Worm (Caenorhabditis elegans): ENCODE results near the gene Y75B7AL.2.

The Y75B7AL.2 gene

DNA sequence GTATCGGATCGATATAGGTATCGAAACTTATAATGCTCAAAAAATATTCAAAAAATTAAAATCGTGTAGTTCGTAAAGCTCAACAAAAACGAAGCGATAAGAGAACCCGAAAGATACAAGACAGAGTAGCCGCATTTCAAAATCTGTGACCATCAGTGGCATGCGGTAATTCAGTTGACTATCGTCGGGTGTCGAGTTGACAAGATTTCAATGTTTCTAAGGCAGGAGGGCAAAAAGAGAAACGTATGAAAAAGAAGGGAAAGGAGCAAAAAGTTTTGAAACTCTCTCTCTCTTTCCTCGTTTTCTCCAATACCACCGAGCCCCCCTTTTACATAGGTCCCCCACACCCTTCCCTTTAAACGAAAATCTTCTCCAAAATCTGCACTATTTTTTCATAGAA is 36.2 kb downstream of the Y75B7AL.2 start:
- TF ChIP-seq aly-1 (tag; optimal IDR thresholded peaks at IDR 0.05) (no peak), B0310.2 (tag; optimal IDR thresholded peaks at IDR 0.05) (no peak), hnd-1 (tag; optimal IDR thresholded peaks at IDR 0.05) (no peak), F13C5.2 (tag; optimal IDR thresholded peaks at IDR 0.05) (no peak), ets-7 (tag; optimal IDR thresholded peaks at IDR 0.05) (no peak), tbx-37 (GFP tag; conservative IDR thresholded peaks at IDR 0.05) (no peak), tbx-11 (GFP tag; IDR thresholded peaks at IDR 0.05) (no peak), flt-1 (GFP tag; IDR thresholded peaks at IDR 0.05) (no peak)

DNA sequence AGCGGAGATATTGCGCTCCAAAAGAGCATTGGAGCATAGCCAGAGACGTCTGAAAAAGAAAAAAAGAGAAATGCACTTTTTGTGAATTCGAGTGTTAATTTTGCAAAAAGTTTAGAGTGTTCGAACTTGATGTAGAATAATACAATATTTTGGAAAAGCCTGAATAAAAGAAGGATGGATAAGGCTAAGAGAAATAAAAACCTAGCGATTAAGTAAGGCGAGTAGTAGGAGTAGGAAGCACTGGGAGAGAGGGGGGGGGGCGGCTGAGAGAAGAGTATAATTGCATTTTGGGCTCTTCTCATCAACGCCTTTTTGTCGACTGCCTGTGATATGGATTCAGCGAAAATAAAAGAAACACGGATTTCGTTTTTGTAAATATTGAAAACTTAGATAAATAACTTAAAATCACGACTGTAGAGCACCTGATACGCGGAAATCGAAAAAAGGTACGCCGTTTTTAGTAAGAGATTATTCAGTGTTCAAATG is 40.0 kb downstream of the Y75B7AL.2 start, which contains the start of gene F16B3.3:
TSS of gene F16B3.3 (minus strand) at position 51 of the 486 bp plus-strand sequence.
- TF ChIP-seq tbx-37 (GFP tag; conservative IDR thresholded peaks at IDR 0.05), result no peak
- no peak for TF ChIP-seq tra-4 (tag; optimal IDR thresholded peaks at IDR 0.05)
- no peak for TF ChIP-seq B0310.2 (tag; optimal IDR thresholded peaks at IDR 0.05)
- no peak for TF ChIP-seq F13C5.2 (tag; optimal IDR thresholded peaks at IDR 0.05)
- TF ChIP-seq hmg-4 (GFP tag; optimal IDR thresholded peaks at IDR 0.05), result no peak
- no peak for TF ChIP-seq hmbx-1 (tag; optimal IDR thresholded peaks at IDR 0.05)
- no peak for TF ChIP-seq hnd-1 (tag; optimal IDR thresholded peaks at IDR 0.05)
- no peak for TF ChIP-seq scrt-1 (GFP tag; IDR thresholded peaks at IDR 0.05)
- TF ChIP-seq sea-1 (GFP tag; conservative IDR thresholded peaks at IDR 0.05), result no peak
- no peak for TF ChIP-seq ceh-36 (tag; optimal IDR thresholded peaks at IDR 0.05)
- no peak for TF ChIP-seq tbx-11 (GFP tag; IDR thresholded peaks at IDR 0.05)
- no peak for TF ChIP-seq flt-1 (GFP tag; IDR thresholded peaks at IDR 0.05)
- no peak for TF ChIP-seq ama-1 (optimal IDR thresholded peaks at IDR 0.05)
- TF ChIP-seq aly-1 (tag; optimal IDR thresholded peaks at IDR 0.05), result no peak
- TF ChIP-seq ceh-13 (GFP tag; optimal IDR thresholded peaks at IDR 0.05), result no peak

DNA sequence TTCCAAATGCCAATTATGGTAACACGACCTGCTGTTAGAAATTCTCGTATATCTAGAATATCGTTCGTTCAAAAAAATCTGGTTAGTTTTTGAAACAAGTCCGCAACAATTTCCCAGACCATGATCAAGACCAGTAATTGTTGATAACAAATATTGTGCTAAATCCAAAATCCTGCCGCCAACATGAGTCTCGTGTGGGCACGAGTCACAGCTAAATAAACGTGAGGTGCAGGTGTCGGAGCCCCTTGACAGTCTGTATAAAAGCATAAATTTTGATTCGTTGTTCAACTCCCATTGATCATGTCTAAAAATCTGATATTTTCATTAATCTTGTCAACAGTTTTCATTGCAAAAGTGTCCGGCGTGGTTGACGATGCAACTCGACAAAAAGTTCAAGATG is 43.1 kb downstream of the Y75B7AL.2 start, which contains the start of gene F16B3.2:
TSS of gene F16B3.2 (plus strand) at position 301 of the 400 bp plus-strand sequence.
- TF ChIP-seq ama-1 (optimal IDR thresholded peaks at IDR 0.05) (no peak), ets-7 (tag; optimal IDR thresholded peaks at IDR 0.05) (no peak), sea-1 (GFP tag; conservative IDR thresholded peaks at IDR 0.05) (no peak)

DNA sequence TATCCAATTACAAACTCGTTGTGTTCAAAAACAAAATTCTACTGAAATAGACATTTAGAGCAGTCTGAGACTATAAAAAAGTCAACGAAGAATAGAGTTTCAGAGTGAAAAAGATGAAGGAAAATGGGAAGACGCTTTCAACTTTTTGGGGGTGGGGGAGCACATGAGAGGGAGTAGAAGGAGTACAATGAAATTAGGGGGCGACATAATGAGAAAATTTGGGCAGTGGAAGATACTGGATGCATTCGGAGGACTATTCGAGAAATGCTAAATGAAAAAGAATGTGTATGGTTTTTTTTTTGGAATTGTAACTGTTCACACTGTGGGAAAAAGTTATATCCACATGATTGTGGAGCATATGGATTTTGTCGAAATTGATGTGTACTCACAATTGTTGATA is 44.7 kb downstream of the Y75B7AL.2 start:
- TF ChIP-seq flt-1 (GFP tag; IDR thresholded peaks at IDR 0.05), result no peak
- no peak for TF ChIP-seq B0310.2 (tag; optimal IDR thresholded peaks at IDR 0.05)
- TF ChIP-seq pes-1 (GFP tag; IDR thresholded peaks at IDR 0.05), result no peak
- TF ChIP-seq scrt-1 (GFP tag; IDR thresholded peaks at IDR 0.05), result no peak
- TF ChIP-seq aly-1 (tag; optimal IDR thresholded peaks at IDR 0.05), result no peak
- TF ChIP-seq tbx-37 (GFP tag; conservative IDR thresholded peaks at IDR 0.05), result no peak
- TF ChIP-seq hmg-4 (GFP tag; optimal IDR thresholded peaks at IDR 0.05), result no peak
- TF ChIP-seq ets-7 (tag; optimal IDR thresholded peaks at IDR 0.05), result no peak
- no peak for TF ChIP-seq sea-1 (GFP tag; conservative IDR thresholded peaks at IDR 0.05)
- no peak for TF ChIP-seq F13C5.2 (tag; optimal IDR thresholded peaks at IDR 0.05)

DNA sequence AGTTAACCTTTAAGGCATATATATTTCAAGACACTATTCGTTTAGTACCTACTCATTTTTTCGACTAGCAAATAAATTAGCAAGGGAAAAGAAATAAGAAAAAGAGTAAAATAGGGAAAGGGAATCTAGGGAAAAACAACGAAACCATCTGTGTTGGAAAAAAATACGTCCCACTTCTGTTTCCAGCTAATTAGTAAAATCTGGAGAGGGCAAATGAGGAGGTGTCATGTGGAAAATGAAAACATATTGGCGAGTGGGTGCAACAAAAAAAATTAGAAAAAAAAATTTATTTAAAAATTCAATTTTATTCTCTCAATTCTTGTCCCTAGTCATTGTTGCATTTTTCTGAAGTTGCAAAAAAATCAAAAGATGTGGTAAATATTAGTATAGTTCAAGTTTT is 50.2 kb downstream of the Y75B7AL.2 start:
- TF ChIP-seq hnd-1 (tag; optimal IDR thresholded peaks at IDR 0.05) (no peak), ceh-13 (GFP tag; optimal IDR thresholded peaks at IDR 0.05) (no peak), sea-1 (GFP tag; conservative IDR thresholded peaks at IDR 0.05) (no peak), F13C5.2 (tag; optimal IDR thresholded peaks at IDR 0.05) (no peak), hmg-4 (GFP tag; optimal IDR thresholded peaks at IDR 0.05) (no peak), pes-1 (GFP tag; IDR thresholded peaks at IDR 0.05) (no peak), ets-7 (tag; optimal IDR thresholded peaks at IDR 0.05) (no peak), flt-1 (GFP tag; IDR thresholded peaks at IDR 0.05) (no peak), hmbx-1 (tag; optimal IDR thresholded peaks at IDR 0.05) (no peak), ama-1 (optimal IDR thresholded peaks at IDR 0.05) (no peak), tbx-11 (GFP tag; IDR thresholded peaks at IDR 0.05) (no peak), ceh-36 (tag; optimal IDR thresholded peaks at IDR 0.05) (no peak), scrt-1 (GFP tag; IDR thresholded peaks at IDR 0.05) (no peak), aly-1 (tag; optimal IDR thresholded peaks at IDR 0.05) (no peak), tra-4 (tag; optimal IDR thresholded peaks at IDR 0.05) (no peak), tbx-37 (GFP tag; conservative IDR thresholded peaks at IDR 0.05) (no peak), B0310.2 (tag; optimal IDR thresholded peaks at IDR 0.05) (no peak)

DNA sequence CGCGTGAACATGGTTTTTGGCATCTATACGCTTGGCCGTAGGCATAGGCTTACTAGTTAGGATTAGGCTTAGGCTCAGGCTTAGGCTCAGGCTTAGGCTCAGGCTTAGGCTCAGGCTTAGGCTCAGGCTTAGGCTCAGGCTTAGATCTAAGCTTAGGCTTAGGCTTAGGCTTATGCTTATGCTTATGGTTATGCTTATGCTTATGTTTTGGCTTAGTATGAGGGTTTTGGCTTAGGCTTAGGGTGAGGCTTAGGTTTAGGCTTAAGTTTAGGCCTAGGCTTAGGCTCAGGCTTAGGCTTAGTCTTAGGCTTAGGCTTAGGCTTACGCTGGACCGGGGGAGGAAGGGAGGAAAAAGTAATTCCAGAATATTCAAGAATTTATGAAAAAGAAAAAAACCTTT is 52.1 kb downstream of the Y75B7AL.2 start:
- peak; percentile 63 for TF ChIP-seq ceh-36 (tag; optimal IDR thresholded peaks at IDR 0.05)
- no peak for TF ChIP-seq B0310.2 (tag; optimal IDR thresholded peaks at IDR 0.05)

DNA sequence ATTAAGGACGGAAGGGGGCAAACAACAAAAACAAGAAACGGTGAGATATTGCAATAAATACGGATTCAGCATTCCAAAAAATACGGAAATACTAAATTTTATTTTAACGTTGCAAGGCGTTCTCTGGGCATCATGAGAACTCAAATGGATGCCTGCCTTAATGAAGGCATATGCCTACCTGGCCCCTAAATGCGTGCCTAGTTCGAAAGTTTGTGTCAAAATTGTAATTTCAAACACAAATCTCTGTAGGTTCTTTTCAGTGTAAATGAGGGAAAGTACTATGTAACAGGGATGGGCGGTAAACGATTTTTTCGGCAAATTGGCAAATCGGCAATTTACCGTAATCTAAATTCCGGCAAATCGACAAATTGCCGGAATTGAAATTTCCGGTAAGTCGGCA is 55.9 kb downstream of the Y75B7AL.2 start:
- no peak for TF ChIP-seq scrt-1 (GFP tag; IDR thresholded peaks at IDR 0.05)
- TF ChIP-seq sea-1 (GFP tag; conservative IDR thresholded peaks at IDR 0.05), result no peak
- no peak for TF ChIP-seq hnd-1 (tag; optimal IDR thresholded peaks at IDR 0.05)
- TF ChIP-seq ama-1 (optimal IDR thresholded peaks at IDR 0.05), result no peak
- no peak for TF ChIP-seq B0310.2 (tag; optimal IDR thresholded peaks at IDR 0.05)
- TF ChIP-seq tbx-11 (GFP tag; IDR thresholded peaks at IDR 0.05), result no peak

DNA sequence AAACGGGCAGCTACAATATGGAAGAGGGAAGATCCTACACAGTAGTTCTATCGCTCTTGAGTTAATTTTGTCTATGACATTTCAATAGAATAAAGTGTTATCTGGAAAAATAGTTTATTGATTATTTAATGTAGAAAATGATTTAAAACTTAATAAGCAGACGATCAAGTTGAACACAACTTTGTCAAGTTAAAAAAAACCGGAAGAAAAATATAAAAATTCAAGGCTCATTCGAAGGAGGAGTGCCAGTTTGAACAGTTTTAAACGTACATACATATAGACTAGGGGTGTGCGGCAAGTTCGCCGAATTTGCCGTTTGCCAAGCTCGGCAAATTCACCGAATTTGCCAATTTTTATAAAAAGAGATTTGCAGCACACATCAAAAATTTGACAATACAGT is 58.7 kb downstream of the Y75B7AL.2 start, which contains the start of gene egl-2:
TSS of gene egl-2 (minus strand) at position 101 of the 400 bp plus-strand sequence.
- TF ChIP-seq tbx-11 (GFP tag; IDR thresholded peaks at IDR 0.05) (no peak), B0310.2 (tag; optimal IDR thresholded peaks at IDR 0.05) (no peak), flt-1 (GFP tag; IDR thresholded peaks at IDR 0.05) (no peak), pes-1 (GFP tag; IDR thresholded peaks at IDR 0.05) (no peak), ama-1 (optimal IDR thresholded peaks at IDR 0.05) (no peak), sea-1 (GFP tag; conservative IDR thresholded peaks at IDR 0.05) (no peak), tra-4 (tag; optimal IDR thresholded peaks at IDR 0.05) (no peak), F13C5.2 (tag; optimal IDR thresholded peaks at IDR 0.05) (no peak), ceh-36 (tag; optimal IDR thresholded peaks at IDR 0.05) (no peak), hmbx-1 (tag; optimal IDR thresholded peaks at IDR 0.05) (no peak)
